Worm (Caenorhabditis elegans) whole organism, dauer: ENCODE data around the gene cyp-33E1.

Experiments used
- unc-62 ChIP-seq: sonication (generic microtip); optimal IDR thresholded peaks from 2 replicates; lab custom pipeline; 2017; ENCODE audit warnings: missing biosample characterization, missing genetic modification reagents, missing genetic modification characterization

Gene cyp-33E1

DNA sequence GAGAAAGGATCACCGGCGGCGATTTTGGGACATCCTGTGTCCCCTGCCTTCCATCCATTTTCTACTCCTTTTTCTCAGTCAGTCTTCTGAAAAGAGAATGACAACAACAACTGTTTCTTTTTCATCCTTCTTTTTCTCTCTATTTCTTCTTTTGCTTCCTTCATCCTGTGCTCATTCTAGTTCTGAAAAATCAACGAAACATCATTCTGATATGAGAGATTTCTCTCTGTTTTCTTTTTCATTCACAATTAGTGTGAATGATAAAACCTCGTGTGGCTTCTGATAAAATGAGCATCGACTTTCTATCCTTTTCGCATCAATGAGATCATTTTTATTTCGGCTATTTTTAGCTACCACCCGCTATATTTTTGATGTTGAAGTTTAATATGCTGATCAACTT, 43.2 kb downstream of the cyp-33E1 start:
- no peak for TF ChIP-seq unc-62 (GFP tag; lab: Kevin White, UChicago)

DNA sequence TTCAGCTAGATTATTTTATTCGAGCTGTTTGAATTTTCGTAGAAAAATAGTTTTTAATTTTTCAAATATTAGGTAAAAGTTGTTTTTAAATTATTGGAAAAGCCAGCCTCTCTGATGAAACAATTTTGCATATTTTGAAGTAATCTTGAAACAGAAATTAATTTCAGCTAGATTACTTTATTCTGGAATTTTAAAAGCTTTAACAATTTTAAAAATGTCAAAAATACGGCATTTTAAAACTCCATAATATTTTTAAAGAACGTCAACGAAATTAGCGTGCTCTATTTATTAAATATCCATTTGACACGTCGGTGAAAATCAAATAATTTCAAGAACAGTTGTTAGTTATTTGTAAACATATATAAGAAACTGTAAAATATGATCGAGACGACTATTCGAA, 45.5 kb downstream of the cyp-33E1 start, which contains the start of gene Y59H11AR.10:
Y59H11AR.10 (plus strand) TSS at position 301 of the 400 bp plus-strand sequence.
- TF ChIP-seq unc-62 (GFP tag; lab: Kevin White, UChicago): no peak

DNA sequence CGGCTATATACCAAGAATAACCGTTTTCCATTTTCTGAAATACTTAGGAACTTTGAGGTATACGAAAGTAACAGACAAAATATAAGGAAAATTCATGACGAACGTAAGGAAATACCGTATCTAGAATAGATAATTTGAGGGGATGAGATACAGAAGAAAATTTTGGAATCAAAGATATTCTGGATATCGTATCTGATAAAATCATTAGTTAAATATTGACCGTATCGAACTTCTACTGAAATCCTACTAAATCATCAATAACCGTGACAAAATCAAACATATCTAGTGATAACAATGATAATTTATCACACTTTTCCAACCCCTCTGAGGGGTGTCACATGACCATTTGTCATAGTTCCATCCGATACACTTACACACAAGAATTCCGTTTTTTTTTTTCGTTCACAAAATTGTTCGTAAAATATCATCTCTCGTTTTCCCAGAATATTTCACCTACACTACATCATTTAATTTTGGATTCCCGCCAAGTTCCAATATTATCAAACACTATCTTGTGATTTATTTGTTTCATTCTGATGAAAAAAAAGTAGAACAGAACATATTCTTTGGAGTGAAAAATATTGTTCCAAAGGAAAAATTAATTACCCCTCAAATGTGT, 47.6 kb downstream of the cyp-33E1 start, which contains the start of gene Y59H11AR.4:
Y59H11AR.4 (minus strand) TSS at position 51 of the 619 bp plus-strand sequence.
- TF ChIP-seq unc-62 (GFP tag; lab: Kevin White, UChicago): no peak

DNA sequence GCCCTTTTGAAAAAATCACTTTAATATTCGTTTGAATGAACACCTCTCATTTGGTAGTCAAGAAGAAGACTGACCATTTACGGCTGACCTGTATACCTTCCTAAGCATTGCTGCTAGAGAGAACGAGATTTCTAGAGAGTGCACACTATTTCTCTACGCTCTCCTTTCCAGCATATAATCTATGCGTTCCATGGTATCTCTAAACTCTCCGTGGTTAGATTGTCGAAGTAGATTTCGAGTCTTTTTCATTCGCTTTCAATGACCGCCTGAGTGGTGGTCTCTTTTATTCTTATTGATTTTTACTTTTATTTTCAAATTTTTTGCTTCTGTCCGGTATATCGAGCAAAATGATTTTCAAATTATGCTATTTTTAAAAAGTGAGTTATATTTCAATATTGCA, 50.9 kb downstream of the cyp-33E1 start:
- TF ChIP-seq unc-62 (GFP tag; lab: Kevin White, UChicago): no peak

DNA sequence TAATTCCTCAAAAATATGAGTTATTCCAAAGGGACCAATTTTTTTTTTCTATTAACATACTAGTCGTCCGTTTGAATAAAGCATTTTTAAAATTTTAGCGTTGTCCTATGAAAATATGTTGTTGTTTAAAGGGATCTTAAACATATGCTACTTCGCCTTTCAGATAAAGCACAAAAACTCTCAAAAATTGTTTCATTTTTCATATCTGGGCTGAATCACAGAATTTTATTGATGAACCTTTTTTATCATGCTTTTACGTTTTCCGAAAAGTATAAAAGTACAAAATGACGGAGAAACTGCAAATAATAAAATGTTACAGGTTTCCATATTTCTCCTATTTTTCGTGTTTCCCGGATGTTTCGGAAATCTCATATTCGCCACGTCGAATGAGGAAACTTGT, 52.6 kb downstream of the cyp-33E1 start, which contains the start of gene clec-181:
clec-181 (plus strand) TSS at position 301 of the 400 bp plus-strand sequence.
- no peak for TF ChIP-seq unc-62 (GFP tag; lab: Kevin White, UChicago)
